Fruit fly (Drosophila melanogaster): ENCODE data around the gene CG5347.

Gene CG5347

DNA sequence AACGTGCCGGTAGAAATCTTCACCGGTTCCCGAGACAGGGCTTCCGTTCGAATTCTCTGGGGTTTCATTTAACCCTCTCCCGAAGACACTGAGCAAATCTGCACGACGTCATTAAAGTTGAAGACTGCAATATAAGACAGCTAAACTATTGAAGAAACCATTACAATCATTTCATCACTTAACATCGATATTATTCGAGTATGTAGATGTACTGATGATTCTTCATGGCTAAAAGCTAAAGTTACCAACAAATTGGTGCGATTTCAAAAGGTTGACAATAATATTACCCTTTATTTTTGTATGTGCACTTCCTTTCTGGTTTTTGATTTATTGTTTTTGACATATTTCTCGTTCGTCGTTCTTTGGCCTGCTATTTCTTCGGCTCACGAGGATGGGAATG is 26.1 kb upstream of the CG5347 start (continued):
- TF ChIP-seq Gug (GFP tag; IDR thresholded peaks at IDR 0.05), result no peak
- peak; percentile 38 for TF ChIP-seq CG10669 (GFP tag; optimal IDR thresholded peaks at IDR 0.05)
- peak; percentile 70 for TF ChIP-seq lz (GFP tag; optimal IDR thresholded peaks at IDR 0.05)
- TF ChIP-seq CG34406 (GFP tag; optimal IDR thresholded peaks at IDR 0.05), result peak; percentile 37
- peak; percentile 35 for TF ChIP-seq Eip75B (GFP tag; optimal IDR thresholded peaks at IDR 0.05)
- TF ChIP-seq CG3032 (tag; optimal IDR thresholded peaks at IDR 0.05), result peak; percentile 32
- peak; percentile 88 for TF ChIP-seq svp (GFP tag)
- TF ChIP-seq CG11762 (GFP tag; optimal IDR thresholded peaks at IDR 0.05; ENCODE audit: insufficient read depth), result peak; percentile 21
- no peak for TF ChIP-seq CG32006 (GFP tag; optimal IDR thresholded peaks at IDR 0.05)
- no peak for TF ChIP-seq Blimp-1 (GFP tag; optimal IDR thresholded peaks at IDR 0.05)
- peak; percentile 24 for TF ChIP-seq Eip93F (GFP tag; optimal IDR thresholded peaks at IDR 0.05)
- peak; percentile 80 for TF ChIP-seq Sox102F (GFP tag; optimal IDR thresholded peaks at IDR 0.05)
- peak; percentile 83 for TF ChIP-seq Met (GFP tag; optimal IDR thresholded peaks at IDR 0.05)
- peak; percentile 10 for TF ChIP-seq CG8319 (GFP tag; optimal IDR thresholded peaks at IDR 0.05)
- TF ChIP-seq CG31627 (GFP tag; optimal IDR thresholded peaks at IDR 0.05), result peak; percentile 78
- TF ChIP-seq Ets21C (GFP tag; optimal IDR thresholded peaks at IDR 0.05), result peak; percentile 65
- TF ChIP-seq Ets96B (tag; optimal IDR thresholded peaks at IDR 0.05), result peak; percentile 39
- peak; percentile 83 for TF ChIP-seq Eip78C (GFP tag)
- no peak for TF ChIP-seq CG4318 (GFP tag; optimal IDR thresholded peaks at IDR 0.05)
- peak; percentile 78 for TF ChIP-seq topi (GFP tag; optimal IDR thresholded peaks at IDR 0.05)
- TF ChIP-seq dsx (GFP tag; optimal IDR thresholded peaks at IDR 0.05; ENCODE audit: poor library complexity, severe bottlenecking), result peak; percentile 26
- peak; percentile 21 for TF ChIP-seq spab (GFP tag; optimal IDR thresholded peaks at IDR 0.05)
- peak; percentile 45 for TF ChIP-seq vri (GFP tag; optimal IDR thresholded peaks at IDR 0.05)
- no peak for TF ChIP-seq fd85E (GFP tag; optimal IDR thresholded peaks at IDR 0.05)
- no peak for TF ChIP-seq CG15336 (GFP tag; IDR thresholded peaks at IDR 0.05)
- TF ChIP-seq Smox (GFP tag; optimal IDR thresholded peaks at IDR 0.05), result peak; percentile 80
- peak; percentile 43 for TF ChIP-seq CG6792 (GFP tag; optimal IDR thresholded peaks at IDR 0.05)
- peak; percentile 12 for TF ChIP-seq fd59A (GFP tag; optimal IDR thresholded peaks at IDR 0.05)
- peak; percentile 25 for TF ChIP-seq CG8632 (GFP tag; optimal IDR thresholded peaks at IDR 0.05)
- no peak for TF ChIP-seq Hr38 (GFP tag; optimal IDR thresholded peaks at IDR 0.05)
- no peak for TF ChIP-seq CG9139 (GFP tag; optimal IDR thresholded peaks at IDR 0.05)
- TF ChIP-seq fkh (GFP tag; optimal IDR thresholded peaks at IDR 0.05), result no peak
- peak; percentile 73 for TF ChIP-seq cyc (GFP tag; optimal IDR thresholded peaks at IDR 0.05)
- peak; percentile 1 for TF ChIP-seq Sox15 (GFP tag; optimal IDR thresholded peaks at IDR 0.05)
- no peak for TF ChIP-seq CG8119 (GFP tag; IDR thresholded peaks at IDR 0.05)

DNA sequence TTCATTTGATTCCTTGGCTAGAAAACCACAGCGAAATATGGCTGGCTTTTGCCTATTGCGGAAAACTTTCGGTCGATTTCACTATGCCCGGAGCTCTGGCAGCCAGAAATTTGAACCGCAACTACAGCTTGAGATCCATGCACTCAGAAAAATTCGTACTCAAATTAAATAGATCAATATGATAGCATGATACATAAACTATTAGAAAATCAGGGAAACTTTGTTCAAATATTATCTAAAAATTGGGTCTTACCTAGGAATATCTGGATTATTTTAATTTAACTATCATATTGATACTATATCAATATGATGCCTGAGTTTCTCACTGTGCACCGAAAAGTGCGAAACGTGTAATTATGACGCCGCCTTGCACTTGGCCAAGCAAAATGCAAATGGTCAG is 25.4 kb upstream of the CG5347 start:
- TF ChIP-seq CG31627 (GFP tag; optimal IDR thresholded peaks at IDR 0.05) (peak; percentile 1), svp (GFP tag) (peak; percentile 66), Smox (GFP tag; optimal IDR thresholded peaks at IDR 0.05) (peak; percentile 19), CG10631 (GFP tag; optimal IDR thresholded peaks at IDR 0.05) (no peak), CG8632 (GFP tag; optimal IDR thresholded peaks at IDR 0.05) (no peak), CG15336 (GFP tag; IDR thresholded peaks at IDR 0.05) (0 out of 2 replicates have a peak, but pooled peaks have one; percentile 17), Eip78C (GFP tag) (peak; percentile 51), topi (GFP tag; optimal IDR thresholded peaks at IDR 0.05) (peak; percentile 38), esn (GFP tag; optimal IDR thresholded peaks at IDR 0.05) (peak; percentile 28), CG32006 (GFP tag; optimal IDR thresholded peaks at IDR 0.05) (peak; percentile 18), cyc (GFP tag; optimal IDR thresholded peaks at IDR 0.05) (peak; percentile 8), Hr38 (GFP tag; optimal IDR thresholded peaks at IDR 0.05) (no peak), CG3919 (GFP tag; optimal IDR thresholded peaks at IDR 0.05) (no peak), eg (GFP tag; IDR thresholded peaks at IDR 0.05) (no peak), Met (GFP tag; optimal IDR thresholded peaks at IDR 0.05) (peak; percentile 32), achi (GFP tag; optimal IDR thresholded peaks at IDR 0.05) (no peak)
